Fruit fly (Drosophila melanogaster) whole organism, embryonic: ENCODE results near the gene CG14022.

Experiments used
- Atf6 ChIP-seq: fragments of 200-800 bp; sonication (Bioruptor generic); IDR thresholded peaks from 2 replicates; pipeline ENCODE4 v1.3.6; 2022; ENCODE audit warnings: missing biosample characterization, missing genetic modification characterization
- Awh ChIP-seq: fragments of 200-800 bp; sonication (Bioruptor generic); IDR thresholded peaks from 2 replicates; pipeline ENCODE4, ENCODE4 v1.3.6; 2022; ENCODE audit warnings: missing biosample characterization, missing genetic modification characterization
- B-H2 ChIP-seq: fragments of 200-800 bp; sonication (Bioruptor generic); optimal IDR thresholded peaks from 2 replicates; lab custom pipeline; 2018; ENCODE audit warnings: missing biosample characterization, mild to moderate bottlenecking, missing genetic modification characterization
- C15 ChIP-seq: fragments of 200-800 bp; sonication (Bioruptor generic); IDR thresholded peaks from 3 replicates; pipeline ENCODE4 v1.3.6; 2022; ENCODE audit warnings: missing biosample characterization, missing genetic modification characterization
- CG10209 ChIP-seq: fragments of 200-800 bp; sonication (Bioruptor generic); optimal IDR thresholded peaks from 3 replicates; lab custom pipeline; 2017; ENCODE audit warnings: missing biosample characterization, mild to moderate bottlenecking, missing genetic modification characterization, missing genetic modification reagents
- CG11504 ChIP-seq: fragments of 200-800 bp; sonication (Bioruptor generic); optimal IDR thresholded peaks from 3 replicates; lab custom pipeline; 2019; ENCODE audit warnings: missing biosample characterization, mild to moderate bottlenecking, missing genetic modification characterization, moderate library complexity
- CG12942 ChIP-seq: fragments of 200-800 bp; sonication (Bioruptor generic); optimal IDR thresholded peaks from 3 replicates; lab custom pipeline; 2016; ENCODE audit warnings: missing biosample characterization, missing genetic modification characterization
- CG13624 ChIP-seq: fragments of 200-800 bp; sonication (Bioruptor generic); optimal IDR thresholded peaks from 2 replicates; lab custom pipeline; 2016; ENCODE audit warnings: missing biosample characterization, missing genetic modification characterization
- CG1529 ChIP-seq: fragments of 200-800 bp; sonication (Bioruptor generic); optimal IDR thresholded peaks from 3 replicates; lab custom pipeline; 2018; ENCODE audit warnings: missing biosample characterization, missing genetic modification characterization
- CG1647 ChIP-seq: fragments of 200-800 bp; sonication (Bioruptor generic); optimal IDR thresholded peaks from 3 replicates; lab custom pipeline; 2016; ENCODE audit warnings: missing biosample characterization, missing genetic modification characterization
- CG17359 ChIP-seq: fragments of 200-800 bp; sonication (Bioruptor generic); optimal IDR thresholded peaks from 3 replicates; lab custom pipeline; 2018; ENCODE audit warnings: missing biosample characterization, mild to moderate bottlenecking, missing genetic modification characterization, moderate library complexity
- CG18262 ChIP-seq: fragments of 200-800 bp; optimal IDR thresholded peaks from 3 replicates; lab custom pipeline; 2019; ENCODE audit warnings: missing biosample characterization, mild to moderate bottlenecking, missing genetic modification characterization, moderate library complexity
- CG18476 ChIP-seq: fragments of 200-800 bp; sonication (Bioruptor generic); optimal IDR thresholded peaks from 2 replicates; lab custom pipeline; 2016; ENCODE audit warnings: missing biosample characterization, mild to moderate bottlenecking, missing genetic modification characterization
- CG2199 ChIP-seq: fragments of 200-800 bp; sonication (Bioruptor generic); IDR thresholded peaks from 3 replicates; pipeline ENCODE4 v1.3.6; 2022; ENCODE audit warnings: missing biosample characterization, missing genetic modification characterization
- CG2678 ChIP-seq: fragments of 200-800 bp; sonication (Bioruptor generic); optimal IDR thresholded peaks from 3 replicates; lab custom pipeline; 2019; ENCODE audit warnings: missing biosample characterization, mild to moderate bottlenecking, missing genetic modification characterization, moderate library complexity
- CG30403 ChIP-seq: fragments of 200-800 bp; sonication (Bioruptor generic); optimal IDR thresholded peaks from 3 replicates; lab custom pipeline; 2016; ENCODE audit warnings: missing biosample characterization, missing genetic modification characterization
- CG32532 ChIP-seq: fragments of 200-800 bp; sonication (Bioruptor generic); IDR thresholded peaks from 2 replicates; pipeline ENCODE4 v1.3.6; 2022; ENCODE audit warnings: missing biosample characterization, missing genetic modification characterization
- CG3281 ChIP-seq: fragments of 200-800 bp; sonication (Bioruptor generic); optimal IDR thresholded peaks from 3 replicates; lab custom pipeline; 2017; ENCODE audit warnings: missing biosample characterization, mild to moderate bottlenecking, missing genetic modification characterization
- CG4328 ChIP-seq: fragments of 200-800 bp; sonication (Bioruptor generic); optimal IDR thresholded peaks from 3 replicates; lab custom pipeline; 2017; ENCODE audit warnings: missing biosample characterization, missing genetic modification reagents, missing genetic modification characterization
- CG6254 ChIP-seq: fragments of 200-800 bp; sonication (Bioruptor generic); optimal IDR thresholded peaks from 3 replicates; lab custom pipeline; 2017; ENCODE audit warnings: mild to moderate bottlenecking, missing biosample characterization, missing genetic modification reagents, missing genetic modification characterization
- CG7556 ChIP-seq: fragments of 200-800 bp; sonication (Bioruptor generic); optimal IDR thresholded peaks from 2 replicates; lab custom pipeline; 2017; ENCODE audit warnings: missing biosample characterization, mild to moderate bottlenecking, missing genetic modification characterization
- CG9437 ChIP-seq: fragments of 200-800 bp; sonication (Bioruptor generic); optimal IDR thresholded peaks from 2 replicates; lab custom pipeline; 2018; ENCODE audit warnings: missing biosample characterization, mild to moderate bottlenecking, missing genetic modification characterization
- CG9817 ChIP-seq: fragments of 200-800 bp; sonication (Bioruptor generic); optimal IDR thresholded peaks from 2 replicates; lab custom pipeline; 2018; ENCODE audit warnings: missing biosample characterization, mild to moderate bottlenecking, missing genetic modification characterization, moderate library complexity
- Gug ChIP-seq: fragments of 200-800 bp; sonication (Bioruptor generic); IDR thresholded peaks from 4 replicates; pipeline ENCODE4 v1.3.6; 2022; ENCODE audit warnings: missing biosample characterization, missing genetic modification characterization
- Hand ChIP-seq: fragments of 200-800 bp; sonication (Bioruptor generic); optimal IDR thresholded peaks from 2 replicates; lab custom pipeline; 2017; ENCODE audit warnings: mild to moderate bottlenecking, missing biosample characterization, missing genetic modification reagents, missing genetic modification characterization
- Nf-YA ChIP-seq: fragments of 200-800 bp; sonication (Bioruptor generic); IDR thresholded peaks from 2 replicates; pipeline ENCODE4 v1.3.6; 2022; ENCODE audit warnings: missing biosample characterization, missing genetic modification characterization
- Taf1 ChIP-seq: fragments of 200-800 bp; sonication (Bioruptor generic); IDR thresholded peaks from 2 replicates; pipeline ENCODE4 v1.3.6; 2022; ENCODE audit warnings: missing biosample characterization, missing genetic modification characterization
- Vsx1 ChIP-seq: fragments of 200-800 bp; sonication (Bioruptor generic); optimal IDR thresholded peaks from 2 replicates; lab custom pipeline; 2017; ENCODE audit warnings: missing biosample characterization, mild to moderate bottlenecking, missing genetic modification characterization, missing genetic modification reagents
- YL-1 ChIP-seq: fragments of 200-800 bp; sonication (Bioruptor generic); optimal IDR thresholded peaks from 3 replicates; lab custom pipeline; 2017; ENCODE audit warnings: missing biosample characterization, mild to moderate bottlenecking, missing genetic modification characterization
- ab ChIP-seq: fragments of 200-800 bp; sonication (Bioruptor generic); optimal IDR thresholded peaks from 2 replicates; lab custom pipeline; 2016; ENCODE audit warnings: missing biosample characterization, missing genetic modification characterization
- ac ChIP-seq: fragments of 200-800 bp; sonication (Bioruptor generic); optimal IDR thresholded peaks from 3 replicates; lab custom pipeline; 2017; ENCODE audit warnings: missing biosample characterization, mild to moderate bottlenecking, missing genetic modification characterization
- ase ChIP-seq: fragments of 200-800 bp; sonication (Bioruptor generic); IDR thresholded peaks from 3 replicates; pipeline ENCODE4 v1.3.6; 2022; ENCODE audit warnings: missing biosample characterization, missing genetic modification characterization
- bbx ChIP-seq: fragments of 200-800 bp; sonication (Bioruptor generic); IDR thresholded peaks from 2 replicates; pipeline ENCODE4 v1.3.6; 2022; ENCODE audit warnings: missing biosample characterization, missing genetic modification characterization; ENCODE audit not compliant: partially characterized antibody
- cg ChIP-seq: fragments of 200-800 bp; sonication (Bioruptor generic); optimal IDR thresholded peaks from 3 replicates; lab custom pipeline; 2019; ENCODE audit warnings: missing biosample characterization, mild to moderate bottlenecking, missing genetic modification characterization, moderate library complexity
- cwo ChIP-seq: fragments of 200-800 bp; sonication (Bioruptor generic); optimal IDR thresholded peaks from 3 replicates; lab custom pipeline; 2017; ENCODE audit warnings: missing biosample characterization, missing genetic modification characterization, mild to moderate bottlenecking, moderate library complexity, missing genetic modification reagents
- eve ChIP-seq, 2 experiments: fragments of >200 bp; optimal IDR thresholded peaks; 2 replicates each; lab custom pipeline; 2017; ENCODE audit warnings: missing biosample characterization in 2 of 2, missing genetic modification characterization in 2 of 2
- grn ChIP-seq: fragments of 200-800 bp; sonication (Bioruptor generic); optimal IDR thresholded peaks from 3 replicates; lab custom pipeline; 2017; ENCODE audit warnings: missing biosample characterization, missing genetic modification characterization
- gro ChIP-seq: fragments of 200-800 bp; sonication (Bioruptor generic); optimal IDR thresholded peaks from 2 replicates; lab custom pipeline; 2016; ENCODE audit warnings: missing biosample characterization, missing genetic modification characterization
- hb ChIP-seq: fragments of 200-800 bp; sonication (Bioruptor generic); IDR thresholded peaks from 3 replicates; pipeline ENCODE4 v1.3.6; 2022; ENCODE audit warnings: missing biosample characterization, missing genetic modification characterization; ENCODE audit not compliant: partially characterized antibody
- her ChIP-seq: fragments of 200-800 bp; sonication (Bioruptor generic); optimal IDR thresholded peaks from 2 replicates; lab custom pipeline; 2016; ENCODE audit warnings: missing biosample characterization, missing genetic modification characterization
- kah ChIP-seq: fragments of 200-800 bp; sonication (Bioruptor generic); optimal IDR thresholded peaks from 2 replicates; lab custom pipeline; 2018; ENCODE audit warnings: missing biosample characterization, mild to moderate bottlenecking, missing genetic modification characterization
- nerfin-2 ChIP-seq: fragments of 200-800 bp; sonication (Bioruptor generic); IDR thresholded peaks from 2 replicates; pipeline ENCODE4 v1.3.6; 2022; ENCODE audit warnings: missing biosample characterization, missing genetic modification characterization; ENCODE audit not compliant: partially characterized antibody
- odd ChIP-seq: fragments of 200-800 bp; sonication (Bioruptor generic); optimal IDR thresholded peaks from 2 replicates; lab custom pipeline; 2017; ENCODE audit warnings: missing biosample characterization, mild to moderate bottlenecking, missing genetic modification characterization
- pho ChIP-seq: fragments of 200-800 bp; sonication (Bioruptor generic); optimal IDR thresholded peaks from 2 replicates; lab custom pipeline; 2016; ENCODE audit warnings: missing biosample characterization, missing genetic modification characterization
- pnt ChIP-seq: fragments of 200-800 bp; sonication (Bioruptor generic); optimal IDR thresholded peaks from 3 replicates; lab custom pipeline; 2016; ENCODE audit warnings: missing biosample characterization, missing genetic modification characterization
- ro ChIP-seq: fragments of 200-800 bp; sonication (Bioruptor generic); IDR thresholded peaks from 2 replicates; pipeline ENCODE4 v1.3.6; 2022; ENCODE audit warnings: missing biosample characterization, missing genetic modification characterization
- run ChIP-seq: fragments of 200-800 bp; sonication (Bioruptor generic); optimal IDR thresholded peaks from 3 replicates; lab custom pipeline; 2018; ENCODE audit warnings: missing biosample characterization, mild to moderate bottlenecking, missing genetic modification characterization
- ttk ChIP-seq: fragments of 200-800 bp; sonication (Bioruptor generic); IDR thresholded peaks from 2 replicates; pipeline ENCODE4 v2.1.2; 2022; ENCODE audit warnings: missing biosample characterization, missing genetic modification characterization
- unpg ChIP-seq: fragments of 200-800 bp; sonication (Bioruptor generic); optimal IDR thresholded peaks from 3 replicates; lab custom pipeline; 2018; ENCODE audit warnings: missing biosample characterization, mild to moderate bottlenecking, missing genetic modification characterization, moderate library complexity
- usp ChIP-seq: fragments of >200 bp; optimal IDR thresholded peaks from 2 replicates; lab custom pipeline; 2017; ENCODE audit warnings: missing biosample characterization, missing genetic modification characterization

Gene CG14022

DNA sequence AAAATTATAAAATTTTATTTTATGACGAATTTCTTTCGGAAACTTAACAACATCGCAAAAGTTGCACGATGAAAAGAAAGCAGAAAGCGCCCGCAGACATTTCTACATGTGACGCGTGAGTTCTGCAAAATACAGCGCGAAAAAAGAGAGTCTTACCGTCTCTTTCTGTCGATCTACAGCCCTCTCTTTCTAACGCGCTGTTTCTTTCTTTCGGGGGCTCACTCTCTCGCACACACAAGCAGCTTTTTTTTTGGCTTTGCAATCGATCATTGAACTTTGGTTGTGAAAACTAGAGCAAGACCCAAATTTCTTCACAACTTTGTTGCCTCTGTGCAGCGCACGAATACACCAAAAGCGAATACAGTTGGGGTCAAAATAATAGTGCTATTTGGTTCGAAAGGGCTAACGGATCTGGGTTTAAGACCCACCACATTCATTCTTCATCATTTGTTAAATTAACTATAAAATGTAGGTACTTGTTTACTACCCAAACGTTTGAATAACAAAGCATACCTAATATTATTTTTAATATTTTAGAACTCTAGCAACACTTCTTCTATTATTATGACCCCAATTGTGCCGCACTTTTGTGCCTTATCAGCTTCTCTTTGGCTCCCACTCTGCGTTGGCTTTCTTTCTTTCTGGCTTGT is 29.6 kb downstream of the CG14022 start (continued):
- TF ChIP-seq CG2199 (GFP tag; lab: Robert Waterston, UW) (no peak), CG12942 (GFP tag; lab: Kevin White, UChicago) (peak; percentile 67), Hand (GFP tag; lab: Kevin White, UChicago) (peak; percentile 81), CG2678 (tag; lab: Kevin White, UChicago) (peak; percentile 90), YL-1 (peak; percentile 23), her (GFP tag; lab: Kevin White, UChicago) (no peak), CG1529 (GFP tag; lab: Kevin White, UChicago) (peak; percentile 92), ttk (GFP tag; lab: Robert Waterston, UW) (peak; percentile 76), bbx (no peak), C15 (GFP tag; lab: Robert Waterston, UW) (no peak), ase (peak; percentile 64; the same call in 2 of the 3 replicates), CG6254 (peak; percentile 88), cg (GFP tag; lab: Kevin White, UChicago) (peak; percentile 52), CG17359 (tag; lab: Kevin White, UChicago) (peak; percentile 87), Atf6 (GFP tag; lab: Robert Waterston, UW) (peak; percentile 86), eve (GFP tag; optimal IDR thresholded peaks at IDR 0.05; lab: Kevin White, UChicago) (peak in 1 of 2 experiments; percentile 93), CG18262 (tag; lab: Kevin White, UChicago) (peak; percentile 90), CG9817 (tag; lab: Kevin White, UChicago) (peak; percentile 68), CG18476 (GFP tag; lab: Kevin White, UChicago) (peak; percentile 46), Gug (GFP tag; lab: Robert Waterston, UW) (peak; percentile 43; the same call in 3 of the 4 replicates), run (tag; lab: Kevin White, UChicago) (peak; percentile 88), Awh (GFP tag; lab: Robert Waterston, UW) (peak; percentile 91), CG30403 (peak; percentile 86), pnt (GFP tag; lab: Kevin White, UChicago) (peak; percentile 40), CG1647 (GFP tag; lab: Kevin White, UChicago) (peak; percentile 20), hb (no peak), B-H2 (GFP tag; lab: Kevin White, UChicago) (no peak), CG4328 (GFP tag; lab: Kevin White, UChicago) (peak; percentile 55), grn (GFP tag; lab: Kevin White, UChicago) (no peak), Taf1 (peak; percentile 40; the same call in 1 of the 2 replicates), kah (peak; percentile 71), CG3281 (GFP tag; lab: Kevin White, UChicago) (peak; percentile 71), ro (GFP tag; lab: Robert Waterston, UW) (peak; percentile 25; the same call in 1 of the 2 replicates), ab (peak; percentile 13), CG9437 (GFP tag; lab: Kevin White, UChicago) (peak; percentile 82), cwo (peak; percentile 76), CG13624 (no peak), CG32532 (GFP tag; lab: Robert Waterston, UW) (peak; percentile 69), ac (no peak), odd (peak; percentile 84), Nf-YA (GFP tag; lab: Robert Waterston, UW) (no peak), CG7556 (GFP tag; lab: Kevin White, UChicago) (peak; percentile 84), Vsx1 (peak; percentile 51), nerfin-2 (GFP tag; lab: Robert Waterston, UW) (no peak), gro (GFP tag; lab: Kevin White, UChicago) (no peak), pho (GFP tag; lab: Kevin White, UChicago) (no peak), CG11504 (tag; lab: Kevin White, UChicago) (peak; percentile 91), CG10209 (GFP tag; lab: Kevin White, UChicago) (peak; percentile 83), usp (GFP tag; lab: Kevin White, UChicago) (no peak), unpg (GFP tag; lab: Kevin White, UChicago) (peak; percentile 90)
